Fruit fly (Drosophila melanogaster) whole organism, prepupa: ENCODE results near the gene CG12056.
A peak's percentile ranks its signal among the peaks of the same experiment; 100 is the strongest.

Experiments
- CG10631 ChIP-seq: fragments of 200-800 bp; sonication (Bioruptor generic); optimal IDR thresholded peaks from 2 replicates; lab custom pipeline; 2016; ENCODE audit warnings: missing biosample characterization, missing genetic modification characterization
- CG11294 ChIP-seq: fragments of 200-800 bp; sonication (Bioruptor generic); IDR thresholded peaks from 2 replicates; pipeline ENCODE4 v1.3.6; 2022; ENCODE audit warnings: missing biosample characterization, missing genetic modification characterization
- CG15336 ChIP-seq: fragments of 200-800 bp; sonication (Bioruptor generic); IDR thresholded peaks from 2 replicates; pipeline ENCODE4 v1.3.6; 2022; ENCODE audit warnings: missing biosample characterization, missing genetic modification characterization
- CG1621 ChIP-seq: fragments of 200-800 bp; sonication (Bioruptor generic); optimal IDR thresholded peaks from 3 replicates; lab custom pipeline; 2018; ENCODE audit warnings: missing biosample characterization, mild to moderate bottlenecking, missing genetic modification characterization
- CG16779 ChIP-seq: fragments of 200-800 bp; sonication (Bioruptor generic); optimal IDR thresholded peaks from 3 replicates; lab custom pipeline; 2017; ENCODE audit warnings: missing biosample characterization, mild to moderate bottlenecking, missing genetic modification characterization
- CG4318 ChIP-seq: fragments of 200-800 bp; sonication (Bioruptor generic); optimal IDR thresholded peaks from 3 replicates; lab custom pipeline; 2017; ENCODE audit warnings: missing biosample characterization, mild to moderate bottlenecking, missing genetic modification characterization
- CG6276 ChIP-seq: fragments of 200-800 bp; sonication (Bioruptor generic); optimal IDR thresholded peaks from 2 replicates; lab custom pipeline; 2017; ENCODE audit warnings: missing biosample characterization, mild to moderate bottlenecking, missing genetic modification characterization
- CG6808 ChIP-seq: fragments of 200-800 bp; sonication (Bioruptor generic); optimal IDR thresholded peaks from 3 replicates; lab custom pipeline; 2017; ENCODE audit warnings: missing biosample characterization, missing genetic modification characterization, mild to moderate bottlenecking, moderate library complexity, missing genetic modification reagents
- CG6854 ChIP-seq: fragments of 200-800 bp; sonication (Bioruptor generic); optimal IDR thresholded peaks from 2 replicates; lab custom pipeline; 2017; ENCODE audit warnings: missing biosample characterization, mild to moderate bottlenecking, missing genetic modification characterization
- CG8119 ChIP-seq: fragments of 200-800 bp; sonication (Bioruptor generic); IDR thresholded peaks from 3 replicates; pipeline ENCODE4 v1.3.6; 2022; ENCODE audit warnings: missing biosample characterization, missing genetic modification characterization
- CG8319 ChIP-seq: fragments of 200-800 bp; sonication (Bioruptor generic); optimal IDR thresholded peaks from 3 replicates; lab custom pipeline; 2016; ENCODE audit warnings: missing biosample characterization, missing genetic modification characterization
- CG8632 ChIP-seq: fragments of 200-800 bp; sonication (Bioruptor generic); optimal IDR thresholded peaks from 3 replicates; lab custom pipeline; 2016; ENCODE audit warnings: missing biosample characterization, missing genetic modification characterization
- Eip75B ChIP-seq: fragments of 200-800 bp; sonication (Bioruptor generic); optimal IDR thresholded peaks from 3 replicates; lab custom pipeline; 2016; ENCODE audit warnings: missing biosample characterization, missing genetic modification characterization
- Eip78C ChIP-seq: fragments of 200-800 bp; sonication (Bioruptor generic); peaks from one replicate; lab custom pipeline; 2016; ENCODE audit warnings: missing biosample characterization, missing genetic modification characterization
- Eip93F ChIP-seq: fragments of 200-800 bp; sonication (Bioruptor generic); optimal IDR thresholded peaks from 2 replicates; lab custom pipeline; 2016; ENCODE audit warnings: missing biosample characterization, mild to moderate bottlenecking, missing genetic modification characterization
- Ets96B ChIP-seq: fragments of 200-800 bp; optimal IDR thresholded peaks from 2 replicates; lab custom pipeline; 2019; ENCODE audit warnings: missing biosample characterization, mild to moderate bottlenecking, missing genetic modification characterization, moderate library complexity
- Hr38 ChIP-seq: sonication (Bioruptor generic); optimal IDR thresholded peaks from 2 replicates; lab custom pipeline; 2016; ENCODE audit warnings: missing biosample characterization, missing genetic modification characterization
- Hr39 ChIP-seq: fragments of 200-800 bp; sonication (Bioruptor generic); optimal IDR thresholded peaks from 2 replicates; lab custom pipeline; 2016; ENCODE audit warnings: missing biosample characterization, missing genetic modification characterization
- Hr4 ChIP-seq: fragments of 200-800 bp; sonication (Bioruptor generic); optimal IDR thresholded peaks from 3 replicates; lab custom pipeline; 2016; ENCODE audit warnings: missing biosample characterization, missing genetic modification characterization
- Lpt ChIP-seq: fragments of 200-800 bp; sonication (Bioruptor generic); optimal IDR thresholded peaks from 3 replicates; lab custom pipeline; 2016; ENCODE audit warnings: missing biosample characterization, missing genetic modification characterization
- Met ChIP-seq: fragments of 200-800 bp; sonication (Bioruptor generic); optimal IDR thresholded peaks from 3 replicates; lab custom pipeline; 2016; ENCODE audit warnings: missing biosample characterization, missing genetic modification characterization
- Sox15 ChIP-seq: fragments of 200-800 bp; sonication (Bioruptor generic); optimal IDR thresholded peaks from 3 replicates; lab custom pipeline; 2016; ENCODE audit warnings: missing biosample characterization, missing genetic modification characterization
- achi ChIP-seq: fragments of 200-800 bp; sonication (Bioruptor generic); optimal IDR thresholded peaks from 3 replicates; lab custom pipeline; 2016; ENCODE audit warnings: missing biosample characterization, missing genetic modification characterization
- acj6 ChIP-seq: fragments of 200-800 bp; sonication (Bioruptor generic); optimal IDR thresholded peaks from 3 replicates; lab custom pipeline; 2016; ENCODE audit warnings: missing biosample characterization, missing genetic modification characterization
- dac ChIP-seq: fragments of 200-800 bp; sonication (Bioruptor generic); optimal IDR thresholded peaks from 2 replicates; lab custom pipeline; 2017; ENCODE audit warnings: missing biosample characterization, mild to moderate bottlenecking, missing genetic modification characterization
- dsx ChIP-seq: fragments of 200-800 bp; optimal IDR thresholded peaks from 3 replicates; lab custom pipeline; 2019; ENCODE audit warnings: missing biosample characterization, mild to moderate bottlenecking, missing genetic modification characterization, moderate library complexity; ENCODE audit not compliant: poor library complexity, severe bottlenecking
- fd59A ChIP-seq: fragments of 200-800 bp; sonication (Bioruptor generic); optimal IDR thresholded peaks from 2 replicates; lab custom pipeline; 2017; ENCODE audit warnings: missing biosample characterization, mild to moderate bottlenecking, missing genetic modification characterization, missing genetic modification reagents
- fkh ChIP-seq: fragments of 200-800 bp; sonication (Bioruptor generic); optimal IDR thresholded peaks from 3 replicates; lab custom pipeline; 2017; ENCODE audit warnings: missing biosample characterization, mild to moderate bottlenecking, missing genetic modification characterization, moderate library complexity
- lz ChIP-seq: fragments of 200-800 bp; sonication (Bioruptor generic); optimal IDR thresholded peaks from 3 replicates; lab custom pipeline; 2016; ENCODE audit warnings: missing biosample characterization, missing genetic modification characterization
- net ChIP-seq: fragments of 200-800 bp; sonication (Bioruptor generic); optimal IDR thresholded peaks from 3 replicates; lab custom pipeline; 2016; ENCODE audit warnings: missing biosample characterization, missing genetic modification characterization
- pdm3 ChIP-seq: fragments of 200-800 bp; sonication (Bioruptor generic); optimal IDR thresholded peaks from 3 replicates; lab custom pipeline; 2016; ENCODE audit warnings: missing biosample characterization, missing genetic modification characterization
- spab ChIP-seq: fragments of 200-800 bp; sonication (Bioruptor generic); optimal IDR thresholded peaks from 2 replicates; lab custom pipeline; 2017; ENCODE audit warnings: missing biosample characterization, mild to moderate bottlenecking, missing genetic modification characterization, missing genetic modification reagents
- ss ChIP-seq, 2 experiments: fragments of 200-800 bp; sonication (Bioruptor generic); optimal IDR thresholded peaks; 2 replicates in 1 of 2; 3 replicates in 1 of 2; lab custom pipeline; 2017 to 2018; ENCODE audit warnings: mild to moderate bottlenecking in 2 of 2, missing biosample characterization in 2 of 2, missing genetic modification characterization in 2 of 2, moderate library complexity in 1 of 2
- svp ChIP-seq: fragments of 200-800 bp; sonication (Bioruptor generic); peaks from one replicate; lab custom pipeline; 2016; ENCODE audit warnings: missing biosample characterization, missing genetic modification characterization
- topi ChIP-seq: fragments of 200-800 bp; sonication (Bioruptor generic); optimal IDR thresholded peaks from 3 replicates; lab custom pipeline; 2016; ENCODE audit warnings: missing biosample characterization, missing genetic modification characterization
- vri ChIP-seq: fragments of 200-800 bp; sonication (Bioruptor generic); optimal IDR thresholded peaks from 3 replicates; lab custom pipeline; 2016; ENCODE audit warnings: missing biosample characterization, mild to moderate bottlenecking, missing genetic modification characterization

The CG12056 gene

dm6 chrX:9196362-9196761, 3.9 kb downstream of the CG12056 start, which contains the start of gene CG12118 (continued):
- TF ChIP-seq CG15336 (GFP tag; lab: Robert Waterston, UW), result peak; percentile 72
- no peak for TF ChIP-seq spab (GFP tag; lab: Kevin White, UChicago)
- no peak for TF ChIP-seq fd59A (GFP tag; lab: Kevin White, UChicago)
- TF ChIP-seq CG10631, result peak; percentile 83
- no peak for TF ChIP-seq dac (GFP tag; lab: Kevin White, UChicago)
- TF ChIP-seq CG11294 (GFP tag; lab: Robert Waterston, UW), result peak; percentile 58; the same call in 1 of the 2 replicates
- TF ChIP-seq Hr4, result peak; percentile 65
- TF ChIP-seq CG6854 (GFP tag; lab: Kevin White, UChicago), result no peak
- TF ChIP-seq Sox15 (GFP tag; lab: Kevin White, UChicago), result peak; percentile 19
- TF ChIP-seq net, result peak; percentile 52
- TF ChIP-seq CG4318 (GFP tag; lab: Kevin White, UChicago), result no peak
- peak; percentile 45 for TF ChIP-seq Eip93F (GFP tag; lab: Kevin White, UChicago)
- TF ChIP-seq acj6 (GFP tag; lab: Kevin White, UChicago), result peak; percentile 77
- TF ChIP-seq svp (GFP tag; lab: Kevin White, UChicago), result no peak
- TF ChIP-seq ss (GFP tag; optimal IDR thresholded peaks at IDR 0.05; lab: Kevin White, UChicago), result no peak
- peak; percentile 74 for TF ChIP-seq Met (GFP tag; lab: Kevin White, UChicago)
- no peak for TF ChIP-seq dsx (GFP tag; lab: Kevin White, UChicago)
- TF ChIP-seq fkh (GFP tag; lab: Kevin White, UChicago), result peak; percentile 50
- peak; percentile 45 for TF ChIP-seq vri (GFP tag; lab: Kevin White, UChicago)
- peak; percentile 44 for TF ChIP-seq Hr39
- no peak for TF ChIP-seq CG6276 (GFP tag; lab: Kevin White, UChicago)
- TF ChIP-seq achi (GFP tag; lab: Kevin White, UChicago), result peak; percentile 75
- TF ChIP-seq Hr38 (GFP tag; lab: Kevin White, UChicago), result no peak
- no peak for TF ChIP-seq CG6808 (GFP tag; lab: Kevin White, UChicago)
- TF ChIP-seq Eip75B (GFP tag; lab: Kevin White, UChicago), result peak; percentile 53
- TF ChIP-seq lz (GFP tag; lab: Kevin White, UChicago), result peak; percentile 71
- TF ChIP-seq pdm3 (GFP tag; lab: Kevin White, UChicago), result peak; percentile 79
- TF ChIP-seq CG8632, result peak; percentile 69
- TF ChIP-seq CG1621 (tag; lab: Kevin White, UChicago), result peak; percentile 18
- TF ChIP-seq CG8319, result peak; percentile 45
- TF ChIP-seq topi (GFP tag; lab: Kevin White, UChicago), result peak; percentile 69
- peak; percentile 66 for TF ChIP-seq Lpt (GFP tag; lab: Kevin White, UChicago)
- peak; percentile 49 for TF ChIP-seq Ets96B (tag; lab: Kevin White, UChicago)
- no peak for TF ChIP-seq CG16779 (tag; lab: Kevin White, UChicago)
- TF ChIP-seq CG8119 (GFP tag; lab: Robert Waterston, UW), result peak; percentile 67

dm6 chrX:9200234-9200633, 7.8 kb downstream of the CG12056 start:
- no peak for TF ChIP-seq Hr4
- peak; percentile 75 for TF ChIP-seq vri (GFP tag; lab: Kevin White, UChicago)
- TF ChIP-seq Eip93F (GFP tag; lab: Kevin White, UChicago), result no peak

dm6 chrX:9201080-9201479, 8.6 kb downstream of the CG12056 start:
- TF ChIP-seq vri (GFP tag; lab: Kevin White, UChicago) (peak; percentile 12), fkh (GFP tag; lab: Kevin White, UChicago) (peak; percentile 34), Eip78C (GFP tag; lab: Kevin White, UChicago) (peak; percentile 15), spab (GFP tag; lab: Kevin White, UChicago) (no peak)
